Fruit fly (Drosophila melanogaster): ENCODE measurements around the gene CG17600.

The CG17600 gene

dm6 chrX:22486919-22487634 lies 27.9 kb upstream of the CG17600 start:
- TF ChIP-seq GATAd (GFP tag; optimal IDR thresholded peaks at IDR 0.05) (no peak), woc (GFP tag; optimal IDR thresholded peaks at IDR 0.05) (no peak), Rel (GFP tag; optimal IDR thresholded peaks at IDR 0.05) (peak; percentile 33), Rel (tag; optimal IDR thresholded peaks at IDR 0.05) (no peak), Hr78 (GFP tag; optimal IDR thresholded peaks at IDR 0.05) (no peak), CrebA (GFP tag; optimal IDR thresholded peaks at IDR 0.05; ENCODE audit: borderline replicate concordance) (no peak), ey (GFP tag; optimal IDR thresholded peaks at IDR 0.05) (no peak), Hr83 (GFP tag; optimal IDR thresholded peaks at IDR 0.05; ENCODE audit: poor library complexity, severe bottlenecking) (no peak), sage (GFP tag; optimal IDR thresholded peaks at IDR 0.05) (peak; percentile 48)

dm6 chrX:22487667-22488593 lies 27.1 kb upstream of the CG17600 start:
- TF ChIP-seq fru (GFP tag; optimal IDR thresholded peaks at IDR 0.05) (peak; percentile 35), foxo (GFP tag; optimal IDR thresholded peaks at IDR 0.05) (peak in 1 of 2 experiments; percentile 30), Vsx2 (GFP tag; optimal IDR thresholded peaks at IDR 0.05; ENCODE audit: partially characterized antibody) (no peak), psq (GFP tag; optimal IDR thresholded peaks at IDR 0.05) (peak; percentile 8), brk (GFP tag; optimal IDR thresholded peaks at IDR 0.05) (peak; percentile 18), woc (GFP tag; optimal IDR thresholded peaks at IDR 0.05) (peak; percentile 41), CrebA (GFP tag; optimal IDR thresholded peaks at IDR 0.05; ENCODE audit: borderline replicate concordance) (peak; percentile 47), ey (GFP tag; optimal IDR thresholded peaks at IDR 0.05) (no peak), OdsH (GFP tag; optimal IDR thresholded peaks at IDR 0.05) (peak; percentile 17), Hnf4 (GFP tag; optimal IDR thresholded peaks at IDR 0.05) (no peak), HLH106 (tag; optimal IDR thresholded peaks at IDR 0.05) (peak; percentile 48), rgr (GFP tag; optimal IDR thresholded peaks at IDR 0.05) (peak; percentile 30)

dm6 chrX:22490584-22490983 lies 24.4 kb upstream of the CG17600 start:
- TF ChIP-seq dl (GFP tag; optimal IDR thresholded peaks at IDR 0.05; ENCODE audit: insufficient read depth in 1 of 2, partially characterized antibody in 2 of 2) (peak in 1 of 2 experiments; percentile 22), Sp1 (GFP tag; optimal IDR thresholded peaks at IDR 0.05) (no peak)

- TF ChIP-seq Sp1 (GFP tag; optimal IDR thresholded peaks at IDR 0.05), result peak; percentile 76
- peak; percentile 51 for TF ChIP-seq rgr (GFP tag; optimal IDR thresholded peaks at IDR 0.05)
- peak in 1 of 2 experiments; percentile 70 for TF ChIP-seq foxo (GFP tag; optimal IDR thresholded peaks at IDR 0.05)
- TF ChIP-seq HLH106 (tag; optimal IDR thresholded peaks at IDR 0.05), result peak; percentile 63
- TF ChIP-seq Abd-B (GFP tag; optimal IDR thresholded peaks at IDR 0.05), result no peak
- TF ChIP-seq woc (GFP tag; optimal IDR thresholded peaks at IDR 0.05), result peak; percentile 13
- TF ChIP-seq tai (GFP tag; optimal IDR thresholded peaks at IDR 0.05), result peak; percentile 3
- no peak for TF ChIP-seq jim (GFP tag; optimal IDR thresholded peaks at IDR 0.05)
- no peak for TF ChIP-seq CG32264 (GFP tag; optimal IDR thresholded peaks at IDR 0.05)
- peak; percentile 8 for TF ChIP-seq CG9705 (GFP tag; optimal IDR thresholded peaks at IDR 0.05)
- TF ChIP-seq OdsH (GFP tag; optimal IDR thresholded peaks at IDR 0.05), result peak; percentile 54
- TF ChIP-seq psq (GFP tag; optimal IDR thresholded peaks at IDR 0.05), result peak; percentile 65
- TF ChIP-seq lola (GFP tag; optimal IDR thresholded peaks at IDR 0.05), result no peak
- TF ChIP-seq Vsx2 (GFP tag; optimal IDR thresholded peaks at IDR 0.05; ENCODE audit: partially characterized antibody), result no peak
- TF ChIP-seq pan (optimal IDR thresholded peaks at IDR 0.05), result no peak
- TF ChIP-seq dmrt93B (GFP tag; optimal IDR thresholded peaks at IDR 0.05), result peak; percentile 64
- no peak for TF ChIP-seq Myc (optimal IDR thresholded peaks at IDR 0.05)
- peak; percentile 3 for TF ChIP-seq br (GFP tag; optimal IDR thresholded peaks at IDR 0.05)
- no peak for TF ChIP-seq h (GFP tag; optimal IDR thresholded peaks at IDR 0.05)
- TF ChIP-seq Jra (GFP tag; optimal IDR thresholded peaks at IDR 0.05), result no peak
- TF ChIP-seq Mio (GFP tag; optimal IDR thresholded peaks at IDR 0.05), result no peak
- TF ChIP-seq sv (GFP tag; optimal IDR thresholded peaks at IDR 0.05), result peak; percentile 25
- TF ChIP-seq Hr78 (GFP tag; optimal IDR thresholded peaks at IDR 0.05), result no peak
- TF ChIP-seq Dif (GFP tag; optimal IDR thresholded peaks at IDR 0.05; ENCODE audit: partially characterized antibody), result peak; percentile 58
- no peak for TF ChIP-seq Rel (GFP tag; optimal IDR thresholded peaks at IDR 0.05)
- TF ChIP-seq Rel (tag; optimal IDR thresholded peaks at IDR 0.05), result no peak
- TF ChIP-seq Hr83 (GFP tag; optimal IDR thresholded peaks at IDR 0.05; ENCODE audit: poor library complexity, severe bottlenecking), result peak; percentile 53
These were observed 23.8 kb upstream of the CG17600 start for dm6 chrX:22491028-22491769.
